Fruit fly (Drosophila melanogaster) whole organism, embryonic: ENCODE measurements around the gene CstF50.

Source experiments
- CG10209 ChIP-seq: fragments of 200-800 bp; sonication (Bioruptor generic); optimal IDR thresholded peaks from 3 replicates; lab custom pipeline; 2017; ENCODE audit warnings: missing biosample characterization, mild to moderate bottlenecking, missing genetic modification characterization, missing genetic modification reagents
- CG12104 ChIP-seq: fragments of 200-800 bp; sonication (Bioruptor generic); optimal IDR thresholded peaks from 3 replicates; lab custom pipeline; 2016; ENCODE audit warnings: missing biosample characterization, missing genetic modification characterization
- CG13624 ChIP-seq: fragments of 200-800 bp; sonication (Bioruptor generic); optimal IDR thresholded peaks from 2 replicates; lab custom pipeline; 2016; ENCODE audit warnings: missing biosample characterization, missing genetic modification characterization
- CG30020 ChIP-seq: fragments of 200-800 bp; optimal IDR thresholded peaks from 2 replicates; lab custom pipeline; 2019; ENCODE audit warnings: missing biosample characterization, mild to moderate bottlenecking, missing genetic modification characterization, moderate library complexity
- CG4820 ChIP-seq: fragments of 200-800 bp; sonication (Bioruptor generic); optimal IDR thresholded peaks from 3 replicates; lab custom pipeline; 2016; ENCODE audit warnings: missing biosample characterization, missing genetic modification characterization
- CG8765 ChIP-seq: fragments of 200-800 bp; sonication (Bioruptor generic); IDR thresholded peaks from 2 replicates; pipeline ENCODE4 v1.3.6; 2022; ENCODE audit warnings: missing biosample characterization, missing genetic modification characterization
- CG8944 ChIP-seq: fragments of 200-800 bp; sonication (Bioruptor generic); optimal IDR thresholded peaks from 3 replicates; lab custom pipeline; 2016; ENCODE audit warnings: missing biosample characterization, missing genetic modification characterization
- Dek ChIP-seq: fragments of 200-800 bp; sonication (Bioruptor generic); optimal IDR thresholded peaks from 3 replicates; lab custom pipeline; 2019; ENCODE audit warnings: missing biosample characterization, mild to moderate bottlenecking, missing genetic modification characterization, moderate library complexity
- Doc3 ChIP-seq: fragments of 200-800 bp; sonication (Bioruptor generic); IDR thresholded peaks from 3 replicates; pipeline ENCODE4 v1.3.6; 2022; ENCODE audit warnings: missing biosample characterization, missing genetic modification characterization; ENCODE audit not compliant: partially characterized antibody
- Dref ChIP-seq: fragments of 200-800 bp; sonication (Bioruptor generic); IDR thresholded peaks from 2 replicates; pipeline ENCODE4 v1.3.6; 2022; ENCODE audit warnings: missing biosample characterization, missing genetic modification characterization
- Gug ChIP-seq: fragments of 200-800 bp; sonication (Bioruptor generic); IDR thresholded peaks from 4 replicates; pipeline ENCODE4 v1.3.6; 2022; ENCODE audit warnings: missing biosample characterization, missing genetic modification characterization
- kay ChIP-seq: fragments of 200-800 bp; sonication (Bioruptor generic); optimal IDR thresholded peaks from 2 replicates; lab custom pipeline; 2016; ENCODE audit warnings: missing biosample characterization, missing genetic modification characterization
- lab ChIP-seq: fragments of 200-800 bp; sonication (Bioruptor generic); optimal IDR thresholded peaks from 3 replicates; lab custom pipeline; 2017; ENCODE audit warnings: missing biosample characterization, missing genetic modification characterization, mild to moderate bottlenecking, moderate library complexity, missing genetic modification reagents
- seq ChIP-seq: fragments of 200-800 bp; sonication (Bioruptor generic); IDR thresholded peaks from 2 replicates; pipeline ENCODE4 v1.3.6; 2022; ENCODE audit warnings: missing biosample characterization, missing genetic modification characterization

- no peak for TF ChIP-seq CG12104 (GFP tag; lab: Kevin White, UChicago)
- TF ChIP-seq CG30020 = no peak
- no peak for TF ChIP-seq CG8765
- TF ChIP-seq CG13624 (GFP tag; lab: Kevin White, UChicago) = no peak
- TF ChIP-seq CG8944 (GFP tag; lab: Kevin White, UChicago) = no peak
- TF ChIP-seq CG10209 = no peak
- no peak for TF ChIP-seq Doc3 (GFP tag; lab: Robert Waterston, UW)
- no peak for TF ChIP-seq kay
- TF ChIP-seq Dref (GFP tag; lab: Robert Waterston, UW) = no peak
- TF ChIP-seq Dek (tag; lab: Kevin White, UChicago) = no peak
- no peak for TF ChIP-seq seq (GFP tag; lab: Robert Waterston, UW)
- TF ChIP-seq lab (GFP tag; lab: Kevin White, UChicago) = no peak
- TF ChIP-seq CG4820 (GFP tag; lab: Kevin White, UChicago) = no peak
- TF ChIP-seq Gug (GFP tag; lab: Robert Waterston, UW) = no peak
Measured at dm6 chr3R:31739067-31739786, 2.5 kb upstream of the CstF50 start.
